Worm (Caenorhabditis elegans): ENCODE results near the gene ife-5.

ife-5 gene

ce11 chrII:12280360-12280759 lies at the start of gene ife-5:
Gene ife-5 (plus strand): TSS chrII:12280660.
- no peak for TF ChIP-seq W03F9.2 (tag; optimal IDR thresholded peaks at IDR 0.05)
- no peak for TF ChIP-seq dao-5 (tag; optimal IDR thresholded peaks at IDR 0.05)
- TF ChIP-seq him-1 (tag; optimal IDR thresholded peaks at IDR 0.05): no peak

ce11 chrII:12237555-12237954 lies 42.9 kb upstream of the ife-5 start:
- TF ChIP-seq him-1 (tag; optimal IDR thresholded peaks at IDR 0.05): no peak
- no peak for TF ChIP-seq W03F9.2 (tag; optimal IDR thresholded peaks at IDR 0.05)
- no peak for TF ChIP-seq dao-5 (tag; optimal IDR thresholded peaks at IDR 0.05)

ce11 chrII:12239449-12239848 lies 41.0 kb upstream of the ife-5 start:
- no peak for TF ChIP-seq dao-5 (tag; optimal IDR thresholded peaks at IDR 0.05)
- TF ChIP-seq him-1 (tag; optimal IDR thresholded peaks at IDR 0.05): no peak
- TF ChIP-seq W03F9.2 (tag; optimal IDR thresholded peaks at IDR 0.05): no peak

- TF ChIP-seq him-1 (tag; optimal IDR thresholded peaks at IDR 0.05): no peak
Observed at ce11 chrII:12240088-12240487, 40.4 kb upstream of the ife-5 start, which contains the start of gene txdc-12.1. Gene txdc-12.1 (plus strand): TSS chrII:12240388.

- no peak for TF ChIP-seq him-1 (tag; optimal IDR thresholded peaks at IDR 0.05)
- TF ChIP-seq W03F9.2 (tag; optimal IDR thresholded peaks at IDR 0.05): no peak
- TF ChIP-seq dao-5 (tag; optimal IDR thresholded peaks at IDR 0.05): no peak
Observed at ce11 chrII:12241792-12242191, 38.7 kb upstream of the ife-5 start.

- TF ChIP-seq him-1 (tag; optimal IDR thresholded peaks at IDR 0.05): no peak
- no peak for TF ChIP-seq dao-5 (tag; optimal IDR thresholded peaks at IDR 0.05)
- no peak for TF ChIP-seq W03F9.2 (tag; optimal IDR thresholded peaks at IDR 0.05)
Observed at ce11 chrII:12242551-12242950, 37.9 kb upstream of the ife-5 start, which contains the start of gene Y57A10A.24. Gene Y57A10A.24 (plus strand): TSS chrII:12242946.

- TF ChIP-seq dao-5 (tag; optimal IDR thresholded peaks at IDR 0.05): no peak
- no peak for TF ChIP-seq him-1 (tag; optimal IDR thresholded peaks at IDR 0.05)
- no peak for TF ChIP-seq W03F9.2 (tag; optimal IDR thresholded peaks at IDR 0.05)
Observed at ce11 chrII:12249042-12249441, 31.4 kb upstream of the ife-5 start, which contains the start of gene tag-276. Gene tag-276 (minus strand): TSS chrII:12249142.

ce11 chrII:12255545-12256233 lies 24.8 kb upstream of the ife-5 start:
- TF ChIP-seq him-1 (tag; optimal IDR thresholded peaks at IDR 0.05) (no peak), W03F9.2 (tag; optimal IDR thresholded peaks at IDR 0.05) (no peak), dao-5 (tag; optimal IDR thresholded peaks at IDR 0.05) (no peak)

- TF ChIP-seq dao-5 (tag; optimal IDR thresholded peaks at IDR 0.05) (no peak), him-1 (tag; optimal IDR thresholded peaks at IDR 0.05) (no peak), W03F9.2 (tag; optimal IDR thresholded peaks at IDR 0.05) (no peak)
Observed at ce11 chrII:12256528-12256927, 23.9 kb upstream of the ife-5 start, which contains the start of gene parn-2. Gene parn-2 (minus strand): TSS chrII:12256628.

- TF ChIP-seq dao-5 (tag; optimal IDR thresholded peaks at IDR 0.05) (no peak), W03F9.2 (tag; optimal IDR thresholded peaks at IDR 0.05) (no peak), him-1 (tag; optimal IDR thresholded peaks at IDR 0.05) (no peak)
Observed at ce11 chrII:12257095-12257494, 23.4 kb upstream of the ife-5 start.

- TF ChIP-seq dao-5 (tag; optimal IDR thresholded peaks at IDR 0.05) (no peak), him-1 (tag; optimal IDR thresholded peaks at IDR 0.05) (no peak), W03F9.2 (tag; optimal IDR thresholded peaks at IDR 0.05) (no peak)
Observed at ce11 chrII:12260538-12260937, 19.9 kb upstream of the ife-5 start.

- TF ChIP-seq W03F9.2 (tag; optimal IDR thresholded peaks at IDR 0.05) (no peak), him-1 (tag; optimal IDR thresholded peaks at IDR 0.05) (no peak), dao-5 (tag; optimal IDR thresholded peaks at IDR 0.05) (no peak)
Observed at ce11 chrII:12261147-12261821, 19.2 kb upstream of the ife-5 start.

- TF ChIP-seq dao-5 (tag; optimal IDR thresholded peaks at IDR 0.05) (no peak), W03F9.2 (tag; optimal IDR thresholded peaks at IDR 0.05) (no peak), him-1 (tag; optimal IDR thresholded peaks at IDR 0.05) (no peak)
Observed at ce11 chrII:12262567-12262966, 17.9 kb upstream of the ife-5 start.

- no peak for TF ChIP-seq dao-5 (tag; optimal IDR thresholded peaks at IDR 0.05)
- TF ChIP-seq him-1 (tag; optimal IDR thresholded peaks at IDR 0.05): no peak
- TF ChIP-seq W03F9.2 (tag; optimal IDR thresholded peaks at IDR 0.05): no peak
Observed at ce11 chrII:12263971-12264554, 16.4 kb upstream of the ife-5 start, which contains the start of gene faxc-1. Gene faxc-1 (plus strand): TSS chrII:12264192.

Data from whole organism, L4/young adult.